Worm (Caenorhabditis elegans) whole organism, L4 larva: ENCODE data around the gene aldo-2.

Source experiments
- D1046.2 ChIP-seq: fragments of 200-800 bp; sonication (Bioruptor generic); IDR thresholded peaks from 2 replicates; pipeline ENCODE4 v1.3.6; 2022; ENCODE audit warnings: missing genetic modification characterization, missing compliant biosample characterization
- F10B5.3 ChIP-seq: sonication (generic microtip); optimal IDR thresholded peaks from 2 replicates; lab custom pipeline; 2016; ENCODE audit warnings: mild to moderate bottlenecking, missing genetic modification characterization, missing compliant biosample characterization
- F37D6.2 ChIP-seq: sonication (generic microtip); optimal IDR thresholded peaks from 2 replicates; lab custom pipeline; 2016; ENCODE audit warnings: mild to moderate bottlenecking, missing genetic modification characterization, missing compliant biosample characterization
- F44E2.7 ChIP-seq: fragments of 200-800 bp; sonication (Bioruptor generic); IDR thresholded peaks from 2 replicates; pipeline ENCODE4 v2.1.2; 2022; ENCODE audit warnings: missing genetic modification characterization, missing compliant biosample characterization
- R02D3.7 ChIP-seq: fragments of 150-350 bp; sonication (generic microtip); optimal IDR thresholded peaks from 3 replicates; lab custom pipeline; 2014; ENCODE audit warnings: missing biosample characterization, missing genetic modification characterization
- ZK546.5 ChIP-seq, 2 experiments: sonication (generic microtip); optimal IDR thresholded peaks; 2 replicates each; lab custom pipeline; 2017; ENCODE audit warnings: missing biosample characterization in 2 of 2, missing genetic modification characterization in 2 of 2
- aha-1 ChIP-seq: fragments of 150-350 bp; peaks from one replicate; lab custom pipeline; 2014; ENCODE audit warnings: missing biosample characterization, missing genetic modification characterization
- arid-1 ChIP-seq: fragments of 200-800 bp; sonication (Bioruptor generic); conservative IDR thresholded peaks from 2 replicates; pipeline ENCODE4 v1.3.6; 2022; ENCODE audit warnings: missing genetic modification reagents, missing genetic modification characterization, missing compliant biosample characterization
- ceh-20 ChIP-seq: fragments of 200-800 bp; sonication (Bioruptor generic); IDR thresholded peaks from 2 replicates; pipeline ENCODE4 v1.3.6; 2022; ENCODE audit warnings: missing genetic modification reagents, missing genetic modification characterization, missing compliant biosample characterization
- ceh-32 ChIP-seq: sonication (generic microtip); optimal IDR thresholded peaks from 2 replicates; lab custom pipeline; 2016; ENCODE audit warnings: mild to moderate bottlenecking, missing genetic modification characterization, missing compliant biosample characterization; ENCODE audit not compliant: poor library complexity
- daf-16 ChIP-seq, 3 experiments: sonication (generic microtip); optimal IDR thresholded peaks; 2 replicates each; lab custom pipeline; 2016 to 2017; ENCODE audit warnings: missing genetic modification characterization in 3 of 3, missing genetic modification reagents in 3 of 3, mild to moderate bottlenecking in 2 of 3, missing compliant biosample characterization in 2 of 3, missing biosample characterization in 1 of 3, moderate library complexity in 1 of 3
- daf-19 ChIP-seq: fragments of 200-800 bp; sonication (Bioruptor generic); conservative IDR thresholded peaks from 2 replicates; pipeline ENCODE4 v1.3.6; 2022; ENCODE audit warnings: missing genetic modification characterization, missing compliant biosample characterization
- daf-8 ChIP-seq: fragments of 200-800 bp; sonication (Bioruptor generic); IDR thresholded peaks from 2 replicates; pipeline ENCODE4 v1.3.6; 2022; ENCODE audit warnings: missing genetic modification characterization, missing compliant biosample characterization
- dmd-8 ChIP-seq: fragments of 200-800 bp; sonication (Bioruptor generic); IDR thresholded peaks from 2 replicates; pipeline ENCODE4 v1.3.6; 2022; ENCODE audit warnings: missing genetic modification characterization, missing compliant biosample characterization
- dmd-9 ChIP-seq: fragments of 200-800 bp; sonication (Bioruptor generic); IDR thresholded peaks from 2 replicates; pipeline ENCODE4 v1.3.6; 2022; ENCODE audit warnings: missing genetic modification reagents, missing genetic modification characterization, missing compliant biosample characterization
- dpl-1 ChIP-seq: fragments of 150-350 bp; optimal IDR thresholded peaks from 2 replicates; lab custom pipeline; 2014; ENCODE audit warnings: missing biosample characterization, missing genetic modification reagents, missing genetic modification characterization
- duxl-1 ChIP-seq: sonication (generic microtip); optimal IDR thresholded peaks from 2 replicates; lab custom pipeline; 2016; ENCODE audit warnings: mild to moderate bottlenecking, missing genetic modification characterization, moderate library complexity, missing compliant biosample characterization; ENCODE audit not compliant: poor library complexity
- dve-1 ChIP-seq: sonication (generic microtip); optimal IDR thresholded peaks from 2 replicates; lab custom pipeline; 2017; ENCODE audit warnings: antibody characterized with exemption, mild to moderate bottlenecking, missing genetic modification characterization, missing compliant biosample characterization; ENCODE audit not compliant: insufficient read depth
- gei-8 ChIP-seq: fragments of 200-800 bp; sonication (Bioruptor generic); optimal IDR thresholded peaks from 2 replicates; lab custom pipeline; 2018; ENCODE audit warnings: mild to moderate bottlenecking, missing genetic modification characterization, missing compliant biosample characterization
- hlh-11 ChIP-seq: fragments of 200-800 bp; sonication (Bioruptor generic); optimal IDR thresholded peaks from 2 replicates; lab custom pipeline; 2018; ENCODE audit warnings: mild to moderate bottlenecking, missing genetic modification characterization, missing compliant biosample characterization
- hlh-30 ChIP-seq: sonication (generic microtip); optimal IDR thresholded peaks from 2 replicates; lab custom pipeline; 2017; ENCODE audit warnings: antibody characterized with exemption, mild to moderate bottlenecking, missing genetic modification characterization, missing compliant biosample characterization; ENCODE audit not compliant: insufficient read depth
- hmg-1.1 ChIP-seq: fragments of 200-800 bp; sonication (Bioruptor generic); IDR thresholded peaks from 2 replicates; pipeline ENCODE4 v1.3.6; 2022; ENCODE audit warnings: missing genetic modification reagents, missing genetic modification characterization, missing compliant biosample characterization
- lin-1 ChIP-seq: fragments of 200-800 bp; sonication (Bioruptor generic); IDR thresholded peaks from 2 replicates; pipeline ENCODE4 v1.3.6; 2022; ENCODE audit warnings: missing genetic modification reagents, missing genetic modification characterization, missing compliant biosample characterization
- lin-38 ChIP-seq: fragments of 200-800 bp; sonication (Bioruptor generic); IDR thresholded peaks from 2 replicates; pipeline ENCODE4 v1.3.6; 2022; ENCODE audit warnings: missing genetic modification reagents, missing genetic modification characterization, missing compliant biosample characterization
- lir-3 ChIP-seq: sonication (generic microtip); optimal IDR thresholded peaks from 2 replicates; lab custom pipeline; 2016; ENCODE audit warnings: mild to moderate bottlenecking, missing genetic modification characterization, missing compliant biosample characterization
- lsy-2 ChIP-seq, 2 experiments: fragments of 150-350 bp in 1 of 2; sonication (generic microtip) in 1 of 2; optimal IDR thresholded peaks; 2 replicates each; lab custom pipeline; 2014 to 2017; ENCODE audit warnings: missing biosample characterization in 2 of 2, missing genetic modification characterization in 2 of 2
- madf-5 ChIP-seq, 2 experiments: fragments of 200-800 bp; sonication (Bioruptor generic); IDR thresholded peaks; 2 replicates each; pipeline ENCODE4 v1.3.6; 2022; ENCODE audit warnings: missing compliant biosample characterization in 2 of 2, missing genetic modification characterization in 2 of 2
- madf-9 ChIP-seq: fragments of 200-800 bp; sonication (Bioruptor generic); conservative IDR thresholded peaks from 2 replicates; pipeline ENCODE4 v1.3.6; 2022; ENCODE audit warnings: missing genetic modification reagents, missing genetic modification characterization, missing compliant biosample characterization
- mdt-29 ChIP-seq: fragments of 200-800 bp; sonication (Bioruptor generic); IDR thresholded peaks from 2 replicates; pipeline ENCODE4 v1.3.6; 2022; ENCODE audit warnings: missing genetic modification reagents, missing genetic modification characterization, missing compliant biosample characterization
- mxl-2 ChIP-seq: fragments of 200-800 bp; sonication (Bioruptor generic); conservative IDR thresholded peaks from 2 replicates; pipeline ENCODE4 v1.3.6; 2022; ENCODE audit warnings: missing genetic modification reagents, missing genetic modification characterization, missing compliant biosample characterization
- nhr-102 ChIP-seq: sonication (generic microtip); optimal IDR thresholded peaks from 2 replicates; lab custom pipeline; 2016; ENCODE audit warnings: mild to moderate bottlenecking, missing genetic modification characterization, moderate library complexity, missing compliant biosample characterization
- nhr-237 ChIP-seq: sonication (generic microtip); optimal IDR thresholded peaks from 2 replicates; lab custom pipeline; 2017; ENCODE audit warnings: missing biosample characterization, missing genetic modification characterization
- nhr-25 ChIP-seq: sonication (generic microtip); optimal IDR thresholded peaks from 2 replicates; lab custom pipeline; 2017; ENCODE audit warnings: missing genetic modification characterization, mild to moderate bottlenecking, missing compliant biosample characterization, antibody characterized with exemption, moderate library complexity, borderline replicate concordance; ENCODE audit not compliant: insufficient read depth
- nhr-48 ChIP-seq: sonication (generic microtip); optimal IDR thresholded peaks from 2 replicates; lab custom pipeline; 2016; ENCODE audit warnings: mild to moderate bottlenecking, missing genetic modification characterization, missing compliant biosample characterization
- nhr-6 ChIP-seq: fragments of 150-350 bp; optimal IDR thresholded peaks from 2 replicates; lab custom pipeline; 2014; ENCODE audit warnings: missing biosample characterization, missing genetic modification characterization
- nhr-77 ChIP-seq: fragments of 150-350 bp; optimal IDR thresholded peaks from 2 replicates; lab custom pipeline; 2014; ENCODE audit warnings: missing biosample characterization, missing genetic modification characterization
- php-3 ChIP-seq: fragments of 200-800 bp; sonication (Bioruptor generic); IDR thresholded peaks from 2 replicates; pipeline ENCODE4 v1.3.6; 2022; ENCODE audit warnings: missing genetic modification reagents, missing genetic modification characterization, missing compliant biosample characterization
- saeg-2 ChIP-seq: fragments of 200-800 bp; sonication (Bioruptor generic); IDR thresholded peaks from 2 replicates; pipeline ENCODE4 v1.3.6; 2022; ENCODE audit warnings: missing genetic modification reagents, missing genetic modification characterization, missing compliant biosample characterization
- set-16 ChIP-seq: fragments of 200-800 bp; sonication (Bioruptor generic); IDR thresholded peaks from 2 replicates; pipeline ENCODE4 v1.3.6; 2022; ENCODE audit warnings: missing genetic modification reagents, missing genetic modification characterization, missing compliant biosample characterization
- skn-1 ChIP-seq: fragments of 150-350 bp; optimal IDR thresholded peaks from 2 replicates; lab custom pipeline; 2014; ENCODE audit warnings: missing biosample characterization, missing genetic modification characterization
- spr-1 ChIP-seq: sonication (generic microtip); optimal IDR thresholded peaks from 2 replicates; lab custom pipeline; 2016; ENCODE audit warnings: mild to moderate bottlenecking, missing genetic modification characterization, missing compliant biosample characterization
- tag-97 ChIP-seq: fragments of 200-800 bp; sonication (Bioruptor generic); IDR thresholded peaks from 2 replicates; pipeline ENCODE4 v1.3.6; 2022; ENCODE audit warnings: missing genetic modification characterization, missing compliant biosample characterization
- unc-130 ChIP-seq: sonication (generic microtip); optimal IDR thresholded peaks from 2 replicates; lab custom pipeline; 2016; ENCODE audit warnings: missing genetic modification reagents, missing genetic modification characterization, missing compliant biosample characterization
- unc-62 ChIP-seq, 3 experiments: fragments of 150-350 bp in 1 of 3; sonication (generic microtip); optimal IDR thresholded peaks in 2 of 3; peaks in 1 of 3; 1 replicate in 1 of 3; 2 replicates in 2 of 3; lab custom pipeline; 2014 to 2017; ENCODE audit warnings: missing biosample characterization in 3 of 3, missing genetic modification characterization in 3 of 3, missing genetic modification reagents in 3 of 3, missing genotype in 1 of 3
- vab-7 ChIP-seq: fragments of 200-800 bp; sonication (Bioruptor generic); IDR thresholded peaks from 2 replicates; pipeline ENCODE4 v1.3.6; 2022; ENCODE audit warnings: missing genetic modification reagents, missing genetic modification characterization, missing compliant biosample characterization
- zag-1 ChIP-seq: fragments of 150-350 bp; optimal IDR thresholded peaks from 2 replicates; lab custom pipeline; 2014; ENCODE audit warnings: missing biosample characterization, missing genetic modification characterization
- zfp-2 ChIP-seq: sonication (generic microtip); optimal IDR thresholded peaks from 2 replicates; lab custom pipeline; 2016; ENCODE audit warnings: mild to moderate bottlenecking, missing genetic modification characterization, missing compliant biosample characterization
- zfp-3 ChIP-seq: fragments of 200-800 bp; sonication (Bioruptor generic); conservative IDR thresholded peaks from 2 replicates; pipeline ENCODE4 v1.3.6; 2022; ENCODE audit warnings: missing genetic modification reagents, missing genetic modification characterization, missing compliant biosample characterization

Gene aldo-2

ce11 chrIII:5842920-5843319 lies 33.5 kb downstream of the aldo-2 start (continued):
- TF ChIP-seq ceh-32 (tag; lab: Kevin White, UChicago) (no peak), madf-5 (GFP tag; IDR thresholded peaks at IDR 0.05; lab: Robert Waterston, UW) (no peak), arid-1 (no peak), lsy-2 (tag; optimal IDR thresholded peaks at IDR 0.05; lab: Kevin White, UChicago) (peak in 1 of 2 experiments; percentile 26), hlh-30 (tag; lab: Kevin White, UChicago) (no peak), hlh-11 (tag; lab: Kevin White, UChicago) (peak; percentile 20), duxl-1 (no peak)

ce11 chrIII:5841676-5842075 lies 34.7 kb downstream of the aldo-2 start:
- TF ChIP-seq nhr-6 (tag; lab: Kevin White, UChicago) (no peak), vab-7 (GFP tag; lab: Robert Waterston, UW) (no peak), dmd-9 (GFP tag; lab: Robert Waterston, UW) (no peak), daf-8 (GFP tag; lab: Robert Waterston, UW) (no peak), skn-1 (tag; lab: Kevin White, UChicago) (no peak), dve-1 (tag; lab: Kevin White, UChicago) (peak; percentile 53), F44E2.7 (GFP tag; lab: Robert Waterston, UW) (no peak), gei-8 (GFP tag; lab: Kevin White, UChicago) (no peak), zfp-3 (GFP tag; lab: Robert Waterston, UW) (no peak), unc-62 (GFP tag; optimal IDR thresholded peaks at IDR 0.05 in 1 of 2; lab: Kevin White, UChicago) (no peak), unc-62 (tag; optimal IDR thresholded peaks at IDR 0.05; lab: Kevin White, UChicago) (no peak), lsy-2 (tag; optimal IDR thresholded peaks at IDR 0.05; lab: Kevin White, UChicago) (peak in 1 of 2 experiments; percentile 59), lin-1 (GFP tag; lab: Robert Waterston, UW) (no peak), saeg-2 (GFP tag; lab: Robert Waterston, UW) (no peak), daf-16 (GFP tag; optimal IDR thresholded peaks at IDR 0.05; lab: Kevin White, UChicago) (no peak), daf-16 (tag; optimal IDR thresholded peaks at IDR 0.05; lab: Kevin White, UChicago) (no peak), lir-3 (no peak), dmd-8 (no peak), hmg-1.1 (GFP tag; lab: Robert Waterston, UW) (no peak), set-16 (no peak), nhr-237 (tag; lab: Kevin White, UChicago) (no peak), F10B5.3 (tag; lab: Kevin White, UChicago) (no peak), nhr-77 (tag; lab: Kevin White, UChicago) (no peak), ceh-20 (GFP tag; lab: Robert Waterston, UW) (no peak), daf-19 (GFP tag; lab: Robert Waterston, UW) (no peak), R02D3.7 (tag; lab: Kevin White, UChicago) (no peak), duxl-1 (no peak), spr-1 (tag; lab: Kevin White, UChicago) (no peak), D1046.2 (no peak), aha-1 (tag; lab: Kevin White, UChicago) (no peak), mxl-2 (GFP tag; lab: Robert Waterston, UW) (no peak), nhr-25 (no peak), zfp-2 (tag; lab: Kevin White, UChicago) (no peak), php-3 (GFP tag; lab: Robert Waterston, UW) (no peak), madf-5 (GFP tag; IDR thresholded peaks at IDR 0.05; lab: Robert Waterston, UW) (no peak), nhr-102 (tag; lab: Kevin White, UChicago) (no peak), tag-97 (GFP tag; lab: Robert Waterston, UW) (no peak), dpl-1 (GFP tag; lab: Kevin White, UChicago) (peak; percentile 6), madf-9 (GFP tag; lab: Robert Waterston, UW) (no peak), unc-130 (GFP tag; lab: Kevin White, UChicago) (no peak), zag-1 (tag; lab: Kevin White, UChicago) (no peak), lin-38 (GFP tag; lab: Robert Waterston, UW) (no peak), nhr-48 (peak; percentile 33), ZK546.5 (tag; optimal IDR thresholded peaks at IDR 0.05; lab: Kevin White, UChicago) (no peak), mdt-29 (GFP tag; lab: Robert Waterston, UW) (no peak), F37D6.2 (no peak)
